Worm (Caenorhabditis elegans) whole organism, L3 larva: ENCODE results near the gene tmem-131.

Source experiments
- ZK546.5 ChIP-seq: sonication (generic microtip); optimal IDR thresholded peaks from 2 replicates; lab custom pipeline; 2017; ENCODE audit warnings: missing biosample characterization, missing genetic modification characterization
- ztf-11 ChIP-seq: fragments of 150-350 bp; optimal IDR thresholded peaks from 2 replicates; lab custom pipeline; 2014; ENCODE audit warnings: missing biosample characterization, missing genetic modification characterization

ce11 chrIII:5044709-5045108 lies 46.7 kb upstream of the tmem-131 start, which contains the start of gene C45G9.14:
- no peak for TF ChIP-seq ztf-11
- no peak for TF ChIP-seq ZK546.5 (tag; lab: Kevin White, UChicago)
